Fruit fly (Drosophila melanogaster) whole organism, embryonic: ENCODE results near the gene CG7367.

ENCODE experiments used
- Awh ChIP-seq: fragments of 200-800 bp; sonication (Bioruptor generic); IDR thresholded peaks from 2 replicates; pipeline ENCODE4, ENCODE4 v1.3.6; 2022; ENCODE audit warnings: missing biosample characterization, missing genetic modification characterization
- CG10321 ChIP-seq: fragments of 200-800 bp; sonication (Bioruptor generic); IDR thresholded peaks from 2 replicates; pipeline ENCODE4 v1.3.6; 2022; ENCODE audit warnings: missing biosample characterization, missing genetic modification characterization
- CG11093 ChIP-seq: fragments of 200-800 bp; sonication (Bioruptor generic); IDR thresholded peaks from 3 replicates; pipeline ENCODE4 v1.3.6; 2022; ENCODE audit warnings: missing biosample characterization, missing genetic modification characterization
- CG12155 ChIP-seq: fragments of 200-800 bp; sonication (Bioruptor generic); optimal IDR thresholded peaks from 3 replicates; lab custom pipeline; 2016; ENCODE audit warnings: missing biosample characterization, missing genetic modification characterization
- CG12769 ChIP-seq: fragments of 200-800 bp; sonication (Bioruptor generic); optimal IDR thresholded peaks from 2 replicates; lab custom pipeline; 2019; ENCODE audit warnings: missing biosample characterization, mild to moderate bottlenecking, missing genetic modification characterization, moderate library complexity
- CG13775 ChIP-seq: fragments of 200-800 bp; sonication (Bioruptor generic); optimal IDR thresholded peaks from 3 replicates; lab custom pipeline; 2017; ENCODE audit warnings: missing biosample characterization, mild to moderate bottlenecking, missing genetic modification characterization
- CG15514 ChIP-seq: fragments of 200-800 bp; sonication (Bioruptor generic); optimal IDR thresholded peaks from 3 replicates; lab custom pipeline; 2017; ENCODE audit warnings: missing biosample characterization, missing genetic modification characterization, mild to moderate bottlenecking, moderate library complexity, missing genetic modification reagents
- CG16815 ChIP-seq: fragments of 200-800 bp; sonication (Bioruptor generic); optimal IDR thresholded peaks from 3 replicates; lab custom pipeline; 2017; ENCODE audit warnings: missing biosample characterization, mild to moderate bottlenecking, missing genetic modification characterization
- CG17328 ChIP-seq: fragments of 200-800 bp; sonication (Bioruptor generic); IDR thresholded peaks from 2 replicates; pipeline ENCODE4 v1.3.6; 2022; ENCODE audit warnings: missing biosample characterization, missing genetic modification characterization
- CG17361 ChIP-seq: fragments of 200-800 bp; sonication (Bioruptor generic); IDR thresholded peaks from 3 replicates; pipeline ENCODE4 v1.3.6; 2022; ENCODE audit warnings: missing biosample characterization, missing genetic modification characterization
- CG17802 ChIP-seq: fragments of 200-800 bp; sonication (Bioruptor generic); optimal IDR thresholded peaks from 2 replicates; lab custom pipeline; 2018; ENCODE audit warnings: missing biosample characterization, mild to moderate bottlenecking, missing genetic modification characterization, moderate library complexity
- CG17912 ChIP-seq: fragments of 200-800 bp; sonication (Bioruptor generic); optimal IDR thresholded peaks from 2 replicates; lab custom pipeline; 2018; ENCODE audit warnings: missing biosample characterization, mild to moderate bottlenecking, missing genetic modification characterization
- CG2116 ChIP-seq: fragments of 200-800 bp; sonication (Bioruptor generic); optimal IDR thresholded peaks from 3 replicates; lab custom pipeline; 2018; ENCODE audit warnings: missing biosample characterization, mild to moderate bottlenecking, missing genetic modification characterization
- CG31388 ChIP-seq: fragments of 200-800 bp; sonication (Bioruptor generic); optimal IDR thresholded peaks from 2 replicates; lab custom pipeline; 2016; ENCODE audit warnings: missing biosample characterization, missing genetic modification characterization
- CG3995 ChIP-seq: fragments of 200-800 bp; sonication (Bioruptor generic); optimal IDR thresholded peaks from 3 replicates; lab custom pipeline; 2016; ENCODE audit warnings: missing biosample characterization, missing genetic modification characterization
- CG6813 ChIP-seq: fragments of 200-800 bp; sonication (Bioruptor generic); optimal IDR thresholded peaks from 2 replicates; lab custom pipeline; 2017; ENCODE audit warnings: missing biosample characterization, missing genetic modification characterization, mild to moderate bottlenecking, moderate library complexity, missing genetic modification reagents
- CHES-1-like ChIP-seq: fragments of 200-800 bp; sonication (Bioruptor generic); optimal IDR thresholded peaks from 2 replicates; lab custom pipeline; 2016; ENCODE audit warnings: missing biosample characterization, missing genetic modification characterization
- CTCF ChIP-seq: fragments of 200-800 bp; sonication (Bioruptor generic); optimal IDR thresholded peaks from 2 replicates; lab custom pipeline; 2017; ENCODE audit warnings: missing biosample characterization, mild to moderate bottlenecking, missing genetic modification characterization, moderate library complexity
- Camta ChIP-seq: fragments of 200-800 bp; sonication (Bioruptor generic); optimal IDR thresholded peaks from 2 replicates; lab custom pipeline; 2016; ENCODE audit warnings: missing biosample characterization, missing genetic modification characterization
- Chrac-16 ChIP-seq: fragments of 200-800 bp; sonication (Bioruptor generic); optimal IDR thresholded peaks from 3 replicates; lab custom pipeline; 2016; ENCODE audit warnings: missing biosample characterization, missing genetic modification characterization
- CkIIα-i1 ChIP-seq: fragments of 200-800 bp; sonication (Bioruptor generic); IDR thresholded peaks from 2 replicates; pipeline ENCODE4 v1.3.6; 2022; ENCODE audit warnings: missing biosample characterization, missing genetic modification characterization
- Dad ChIP-seq: fragments of 200-800 bp; sonication (Bioruptor generic); optimal IDR thresholded peaks from 3 replicates; lab custom pipeline; 2016; ENCODE audit warnings: missing biosample characterization, missing genetic modification characterization
- Dbx ChIP-seq: fragments of 200-800 bp; sonication (Bioruptor generic); IDR thresholded peaks from 3 replicates; pipeline ENCODE4 v1.3.6; 2022; ENCODE audit warnings: missing biosample characterization, missing genetic modification characterization
- Dref ChIP-seq: fragments of 200-800 bp; sonication (Bioruptor generic); IDR thresholded peaks from 2 replicates; pipeline ENCODE4 v1.3.6; 2022; ENCODE audit warnings: missing biosample characterization, missing genetic modification characterization
- Elba2 ChIP-seq: fragments of 200-800 bp; sonication (Bioruptor generic); optimal IDR thresholded peaks from 3 replicates; lab custom pipeline; 2016; ENCODE audit warnings: missing biosample characterization, missing genetic modification characterization
- HLH3B ChIP-seq: fragments of 200-800 bp; sonication (Bioruptor generic); IDR thresholded peaks from 2 replicates; pipeline ENCODE4 v1.3.6; 2022; ENCODE audit warnings: missing biosample characterization, missing genetic modification characterization
- HmgZ ChIP-seq: fragments of 200-800 bp; sonication (Bioruptor generic); optimal IDR thresholded peaks from 2 replicates; lab custom pipeline; 2018; ENCODE audit warnings: missing biosample characterization, mild to moderate bottlenecking, missing genetic modification characterization
- Hr3 ChIP-seq: fragments of 200-800 bp; sonication (Bioruptor generic); optimal IDR thresholded peaks from 3 replicates; lab custom pipeline; 2016; ENCODE audit warnings: missing biosample characterization, missing genetic modification characterization
- MBD-R2 ChIP-seq: fragments of 200-800 bp; sonication (Bioruptor generic); IDR thresholded peaks from 2 replicates; pipeline ENCODE4 v1.3.6; 2022; ENCODE audit warnings: missing biosample characterization, missing genetic modification characterization
- Med ChIP-seq: fragments of 200-800 bp; sonication (Bioruptor generic); peaks from one replicate; lab custom pipeline; 2016; ENCODE audit warnings: missing biosample characterization, missing genetic modification characterization, mild to moderate bottlenecking, inconsistent platforms, moderate library complexity
- NK7.1 ChIP-seq: fragments of 200-800 bp; sonication (Bioruptor generic); optimal IDR thresholded peaks from 3 replicates; lab custom pipeline; 2016; ENCODE audit warnings: missing biosample characterization, missing genetic modification characterization
- Neu2 ChIP-seq: fragments of 200-800 bp; sonication (Bioruptor generic); optimal IDR thresholded peaks from 3 replicates; lab custom pipeline; 2016; ENCODE audit warnings: missing biosample characterization, missing genetic modification characterization, borderline replicate concordance
- Ravus ChIP-seq: fragments of 200-800 bp; sonication (Bioruptor generic); IDR thresholded peaks from 2 replicates; pipeline ENCODE4 v1.3.6; 2022; ENCODE audit warnings: missing biosample characterization, missing genetic modification characterization
- Sox102F ChIP-seq: fragments of 200-800 bp; sonication (Bioruptor generic); optimal IDR thresholded peaks from 2 replicates; lab custom pipeline; 2018; ENCODE audit warnings: missing biosample characterization, mild to moderate bottlenecking, missing genetic modification characterization, moderate library complexity
- amos ChIP-seq: fragments of 200-800 bp; sonication (Bioruptor generic); IDR thresholded peaks from 2 replicates; pipeline ENCODE4 v1.3.6; 2022; ENCODE audit warnings: missing biosample characterization, missing genetic modification characterization; ENCODE audit not compliant: partially characterized antibody
- aop ChIP-seq: fragments of 200-800 bp; sonication (Bioruptor generic); IDR thresholded peaks from 2 replicates; pipeline ENCODE4 v1.3.6; 2022; ENCODE audit warnings: missing biosample characterization, missing genetic modification characterization
- br ChIP-seq: fragments of >200 bp; optimal IDR thresholded peaks from 2 replicates; lab custom pipeline; 2017
- caup ChIP-seq: fragments of 200-800 bp; sonication (Bioruptor generic); optimal IDR thresholded peaks from 3 replicates; lab custom pipeline; 2017; ENCODE audit warnings: missing biosample characterization, mild to moderate bottlenecking, missing genetic modification characterization, moderate library complexity; ENCODE audit not compliant: severe bottlenecking
- dimm ChIP-seq: fragments of 200-800 bp; sonication (Bioruptor generic); IDR thresholded peaks from 2 replicates; pipeline ENCODE4 v1.3.6; 2022; ENCODE audit warnings: missing biosample characterization, missing genetic modification characterization
- en ChIP-seq: fragments of 200-800 bp; sonication (Bioruptor generic); optimal IDR thresholded peaks from 2 replicates; lab custom pipeline; 2016; ENCODE audit warnings: missing biosample characterization, missing genetic modification characterization
- eyg ChIP-seq: fragments of 200-800 bp; sonication (Bioruptor generic); optimal IDR thresholded peaks from 3 replicates; lab custom pipeline; 2016; ENCODE audit warnings: missing biosample characterization, missing genetic modification characterization
- fru ChIP-seq: fragments of >200 bp; optimal IDR thresholded peaks from 2 replicates; lab custom pipeline; 2017
- hkb ChIP-seq, 2 experiments: fragments of 200-800 bp in 1 of 2; fragments of >200 bp in 1 of 2; sonication (Bioruptor generic) in 1 of 2; IDR thresholded peaks in 1 of 2; optimal IDR thresholded peaks in 1 of 2; 2 replicates each; pipeline versions ENCODE4 v1.3.6 to Lab custom; 2017 to 2022; ENCODE audit warnings: missing biosample characterization in 1 of 2, missing genetic modification characterization in 1 of 2
- hth ChIP-seq: fragments of >200 bp; optimal IDR thresholded peaks from 2 replicates; lab custom pipeline; 2017; ENCODE audit warnings: inconsistent platforms
- jumu ChIP-seq: fragments of 200-800 bp; sonication (Bioruptor generic); optimal IDR thresholded peaks from 3 replicates; lab custom pipeline; 2016; ENCODE audit warnings: missing biosample characterization, missing genetic modification characterization
- nerfin-1 ChIP-seq: fragments of 200-800 bp; sonication (Bioruptor generic); optimal IDR thresholded peaks from 3 replicates; lab custom pipeline; 2019; ENCODE audit warnings: missing biosample characterization, mild to moderate bottlenecking, missing genetic modification characterization, moderate library complexity
- pb ChIP-seq: fragments of 200-800 bp; sonication (Bioruptor generic); optimal IDR thresholded peaks from 3 replicates; lab custom pipeline; 2016; ENCODE audit warnings: missing biosample characterization, missing genetic modification characterization
- pum ChIP-seq: fragments of 200-800 bp; sonication (Bioruptor generic); optimal IDR thresholded peaks from 2 replicates; lab custom pipeline; 2016; ENCODE audit warnings: missing biosample characterization, missing genetic modification characterization
- ro ChIP-seq: fragments of 200-800 bp; sonication (Bioruptor generic); IDR thresholded peaks from 2 replicates; pipeline ENCODE4 v1.3.6; 2022; ENCODE audit warnings: missing biosample characterization, missing genetic modification characterization
- sd ChIP-seq: fragments of 200-800 bp; sonication (Bioruptor generic); optimal IDR thresholded peaks from 3 replicates; lab custom pipeline; 2018; ENCODE audit warnings: missing biosample characterization, mild to moderate bottlenecking, missing genetic modification characterization, moderate library complexity
- sqz ChIP-seq: fragments of 200-800 bp; sonication (Bioruptor generic); optimal IDR thresholded peaks from 3 replicates; lab custom pipeline; 2018; ENCODE audit warnings: missing biosample characterization, mild to moderate bottlenecking, missing genetic modification characterization

CG7367 gene

dm6 chr2L:8081640-8082485 lies 42.3 kb upstream of the CG7367 start (continued):
- peak; percentile 90 for TF ChIP-seq CG17361 (GFP tag; lab: Robert Waterston, UW)
- TF ChIP-seq Chrac-16 (GFP tag; lab: Kevin White, UChicago): peak; percentile 77
- TF ChIP-seq CG17328 (GFP tag; lab: Robert Waterston, UW): peak; percentile 81
- no peak for TF ChIP-seq NK7.1 (GFP tag; lab: Kevin White, UChicago)
- no peak for TF ChIP-seq en (GFP tag; lab: Kevin White, UChicago)
- peak; percentile 54 for TF ChIP-seq CTCF (GFP tag; lab: Kevin White, UChicago)
- no peak for TF ChIP-seq CG3995 (GFP tag; lab: Kevin White, UChicago)
- no peak for TF ChIP-seq aop
- TF ChIP-seq Elba2 (GFP tag; lab: Kevin White, UChicago): peak; percentile 53
- peak; percentile 22 for TF ChIP-seq CHES-1-like
- peak; percentile 64 for TF ChIP-seq caup (GFP tag; lab: Kevin White, UChicago)
- TF ChIP-seq sd: no peak
- TF ChIP-seq amos (GFP tag; lab: Robert Waterston, UW): no peak
- TF ChIP-seq HmgZ (tag; lab: Kevin White, UChicago): peak; percentile 53
- no peak for TF ChIP-seq hkb (optimal IDR thresholded peaks at IDR 0.05; lab: Kevin White, UChicago)
- peak; percentile 93 for TF ChIP-seq hkb (GFP tag; IDR thresholded peaks at IDR 0.05; lab: Robert Waterston, UW)
- TF ChIP-seq Ravus (GFP tag; lab: Robert Waterston, UW): peak; percentile 63
- TF ChIP-seq MBD-R2 (GFP tag; lab: Robert Waterston, UW): peak; percentile 45
- peak; percentile 63 for TF ChIP-seq sqz (GFP tag; lab: Kevin White, UChicago)
- 0 out of 3 replicates have a peak, but pooled peaks have one; percentile 19 for TF ChIP-seq CG11093 (GFP tag; lab: Robert Waterston, UW)
- TF ChIP-seq CG17802 (tag; lab: Kevin White, UChicago): no peak
- TF ChIP-seq dimm: peak; percentile 56
- TF ChIP-seq CG17912 (GFP tag; lab: Kevin White, UChicago): no peak
- no peak for TF ChIP-seq br (lab: Kevin White, UChicago)
- peak; percentile 47 for TF ChIP-seq CG2116
- TF ChIP-seq Camta (GFP tag; lab: Kevin White, UChicago): peak; percentile 13
- TF ChIP-seq CG16815 (GFP tag; lab: Kevin White, UChicago): peak; percentile 77
- peak; percentile 45; the same call in 1 of the 2 replicates for TF ChIP-seq CG10321
- TF ChIP-seq Dad (GFP tag; lab: Kevin White, UChicago): no peak
- no peak for TF ChIP-seq Awh (GFP tag; lab: Robert Waterston, UW)
- TF ChIP-seq CG13775 (GFP tag; lab: Kevin White, UChicago): peak; percentile 87
- no peak for TF ChIP-seq jumu (GFP tag; lab: Kevin White, UChicago)
- peak; percentile 44 for TF ChIP-seq pum (GFP tag; lab: Kevin White, UChicago)
- no peak for TF ChIP-seq Dref (GFP tag; lab: Robert Waterston, UW)
- TF ChIP-seq pb (GFP tag; lab: Kevin White, UChicago): no peak
- TF ChIP-seq CkIIα-i1: no peak
- TF ChIP-seq CG6813 (GFP tag; lab: Kevin White, UChicago): peak; percentile 68
- TF ChIP-seq Neu2 (GFP tag; lab: Kevin White, UChicago): no peak
- no peak for TF ChIP-seq CG15514 (GFP tag; lab: Kevin White, UChicago)
- TF ChIP-seq HLH3B (GFP tag; lab: Robert Waterston, UW): peak; percentile 90; the same call in 1 of the 2 replicates
- TF ChIP-seq Hr3 (GFP tag; lab: Kevin White, UChicago): peak; percentile 86
- peak; percentile 58 for TF ChIP-seq nerfin-1 (tag; lab: Kevin White, UChicago)
- no peak for TF ChIP-seq CG31388 (GFP tag; lab: Kevin White, UChicago)
- peak; percentile 71 for TF ChIP-seq Med (GFP tag; lab: Kevin White, UChicago)
- TF ChIP-seq CG12155 (GFP tag; lab: Kevin White, UChicago): peak; percentile 68
- no peak for TF ChIP-seq eyg (GFP tag; lab: Kevin White, UChicago)
- TF ChIP-seq fru: no peak
- peak; percentile 85 for TF ChIP-seq Dbx (GFP tag; lab: Robert Waterston, UW)
- peak; percentile 89 for TF ChIP-seq Sox102F (GFP tag; lab: Kevin White, UChicago)
- TF ChIP-seq CG12769 (tag; lab: Kevin White, UChicago): no peak
- no peak for TF ChIP-seq hth
- peak; percentile 48 for TF ChIP-seq ro
